Worm (Caenorhabditis elegans) whole organism, midembryonic: ENCODE results near the gene srh-283.

Source experiments
- cog-1 ChIP-seq: sonication (generic microtip); optimal IDR thresholded peaks from 2 replicates; lab custom pipeline; 2016; ENCODE audit warnings: missing genetic modification characterization, missing compliant biosample characterization
- klf-2 ChIP-seq: fragments of 200-800 bp; sonication (Bioruptor generic); conservative IDR thresholded peaks from 2 replicates; pipeline ENCODE4 v1.3.6; 2022; ENCODE audit warnings: missing genetic modification reagents, missing genetic modification characterization, missing compliant biosample characterization
- med-1 ChIP-seq: sonication (generic microtip); optimal IDR thresholded peaks from 2 replicates; lab custom pipeline; 2017; ENCODE audit warnings: missing genetic modification characterization, mild to moderate bottlenecking, missing compliant biosample characterization, antibody characterized with exemption, missing genetic modification reagents; ENCODE audit not compliant: insufficient read depth

ce11 chrV:17755592-17755991 is 9.6 kb upstream of the srh-283 start, which contains the start of gene pgp-9:
- no peak for TF ChIP-seq med-1 (GFP tag; lab: Kevin White, UChicago)
- no peak for TF ChIP-seq klf-2
- TF ChIP-seq cog-1 (tag; lab: Kevin White, UChicago): no peak
